Worm (Caenorhabditis elegans) whole organism, early embryonic: Measurements from ENCODE around the gene Y54G9A.9.

Experiments used
- B0310.2 ChIP-seq: sonication (generic microtip); optimal IDR thresholded peaks from 2 replicates; lab custom pipeline; 2016; ENCODE audit warnings: mild to moderate bottlenecking, missing genetic modification characterization, missing compliant biosample characterization
- F13C5.2 ChIP-seq: sonication (generic microtip); optimal IDR thresholded peaks from 2 replicates; lab custom pipeline; 2017; ENCODE audit warnings: mild to moderate bottlenecking, missing genetic modification characterization, inconsistent platforms, missing compliant biosample characterization
- aly-1 ChIP-seq: sonication (generic microtip); optimal IDR thresholded peaks from 2 replicates; lab custom pipeline; 2016; ENCODE audit warnings: missing genetic modification characterization, missing compliant biosample characterization
- ama-1 ChIP-seq: fragments of 150-350 bp; optimal IDR thresholded peaks from 2 replicates; lab custom pipeline; 2014
- ceh-13 ChIP-seq: fragments of 200-800 bp; sonication (Bioruptor generic); optimal IDR thresholded peaks from 2 replicates; lab custom pipeline; 2018; ENCODE audit warnings: mild to moderate bottlenecking, missing genetic modification characterization, missing compliant biosample characterization
- ceh-36 ChIP-seq: sonication (generic microtip); optimal IDR thresholded peaks from 2 replicates; lab custom pipeline; 2016; ENCODE audit warnings: missing genetic modification characterization, inconsistent platforms, missing compliant biosample characterization
- ets-7 ChIP-seq: sonication (generic microtip); optimal IDR thresholded peaks from 2 replicates; lab custom pipeline; 2016; ENCODE audit warnings: missing genotype, missing genetic modification characterization, missing compliant biosample characterization
- flt-1 ChIP-seq: fragments of 200-800 bp; sonication (Bioruptor generic); IDR thresholded peaks from 2 replicates; pipeline ENCODE4 v1.3.6; 2022; ENCODE audit warnings: missing genetic modification characterization, missing compliant biosample characterization
- hmbx-1 ChIP-seq: sonication (generic microtip); optimal IDR thresholded peaks from 2 replicates; lab custom pipeline; 2016; ENCODE audit warnings: mild to moderate bottlenecking, missing genetic modification characterization, missing compliant biosample characterization
- hmg-4 ChIP-seq: fragments of 200-800 bp; sonication (Bioruptor generic); optimal IDR thresholded peaks from 2 replicates; lab custom pipeline; 2018; ENCODE audit warnings: mild to moderate bottlenecking, missing genetic modification characterization, missing compliant biosample characterization
- hnd-1 ChIP-seq: sonication (generic microtip); optimal IDR thresholded peaks from 2 replicates; lab custom pipeline; 2016; ENCODE audit warnings: missing genetic modification characterization, missing compliant biosample characterization
- pes-1 ChIP-seq: fragments of 200-800 bp; sonication (Bioruptor generic); IDR thresholded peaks from 2 replicates; pipeline ENCODE4 v1.3.6; 2022; ENCODE audit warnings: missing genetic modification reagents, missing genetic modification characterization, missing compliant biosample characterization
- scrt-1 ChIP-seq: fragments of 200-800 bp; sonication (Bioruptor generic); IDR thresholded peaks from 2 replicates; pipeline ENCODE4 v1.3.6; 2022; ENCODE audit warnings: missing genetic modification characterization, missing compliant biosample characterization
- sea-1 ChIP-seq: fragments of 200-800 bp; sonication (Bioruptor generic); conservative IDR thresholded peaks from 2 replicates; pipeline ENCODE4 v1.3.6; 2022; ENCODE audit warnings: missing genetic modification characterization, missing compliant biosample characterization
- tbx-11 ChIP-seq: fragments of 200-800 bp; sonication (Bioruptor generic); IDR thresholded peaks from 2 replicates; pipeline ENCODE4 v1.3.6; 2022; ENCODE audit warnings: missing genetic modification characterization, missing compliant biosample characterization
- tbx-37 ChIP-seq: fragments of 200-800 bp; sonication (Bioruptor generic); conservative IDR thresholded peaks from 2 replicates; pipeline ENCODE4 v1.3.6; 2022; ENCODE audit warnings: missing genetic modification reagents, missing genetic modification characterization, missing compliant biosample characterization
- tra-4 ChIP-seq: sonication (generic microtip); optimal IDR thresholded peaks from 2 replicates; lab custom pipeline; 2017; ENCODE audit warnings: missing genetic modification characterization, missing compliant biosample characterization

Y54G9A.9 gene

DNA sequence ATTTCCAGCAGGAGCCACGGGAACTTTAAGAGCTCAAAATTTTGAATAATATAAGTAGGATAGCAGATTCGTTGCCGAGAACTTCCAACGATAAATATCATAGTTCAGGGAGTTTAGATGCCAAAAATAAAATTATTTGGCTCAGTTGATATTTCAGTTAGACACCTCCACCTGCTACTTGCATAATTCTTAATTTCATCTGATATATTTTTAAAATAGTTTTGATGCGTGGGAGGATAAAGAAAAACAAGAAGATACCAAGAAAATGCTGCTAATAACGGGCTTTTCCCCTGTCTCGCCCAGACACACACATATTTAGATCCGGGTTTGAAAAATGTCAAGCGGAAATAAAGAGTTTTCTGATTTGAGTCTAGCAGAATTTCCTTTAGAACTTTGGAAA lies 8.3 kb upstream of the Y54G9A.9 start, which contains the start of gene sre-46:
Gene sre-46, minus strand, starts transcription at position 101 of the 400 bp plus-strand sequence.
- TF ChIP-seq tbx-37 (GFP tag; lab: Robert Waterston, UW) (no peak), ama-1 (lab: Kevin White, UChicago) (no peak), B0310.2 (no peak), tbx-11 (GFP tag; lab: Robert Waterston, UW) (no peak), hnd-1 (no peak), pes-1 (GFP tag; lab: Robert Waterston, UW) (no peak), ceh-36 (tag; lab: Kevin White, UChicago) (no peak), flt-1 (no peak), hmg-4 (GFP tag; lab: Kevin White, UChicago) (no peak), tra-4 (tag; lab: Kevin White, UChicago) (no peak), ceh-13 (no peak), F13C5.2 (tag; lab: Kevin White, UChicago) (no peak), sea-1 (GFP tag; lab: Robert Waterston, UW) (no peak), ets-7 (tag; lab: Kevin White, UChicago) (no peak), aly-1 (tag; lab: Kevin White, UChicago) (no peak), scrt-1 (GFP tag; lab: Robert Waterston, UW) (no peak), hmbx-1 (no peak)

DNA sequence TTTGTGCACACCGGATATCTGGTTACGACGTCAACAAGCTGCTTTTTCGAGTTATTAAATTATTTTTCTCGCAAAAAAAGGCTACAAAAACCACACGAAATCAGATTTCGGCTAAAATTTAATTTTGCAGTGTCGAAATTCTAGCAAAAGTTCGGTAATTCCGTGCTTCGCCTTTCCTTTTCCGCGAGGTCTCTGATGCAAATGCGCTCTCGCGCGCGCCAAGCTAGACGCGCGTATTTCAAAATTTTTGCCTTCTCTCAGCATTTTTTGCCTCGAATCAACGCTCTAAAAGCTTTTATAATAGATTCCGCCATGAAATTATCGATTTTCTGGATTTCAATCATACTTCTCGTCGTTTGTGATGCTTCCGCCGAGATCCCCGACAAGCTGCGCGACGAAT lies 6.8 kb upstream of the Y54G9A.9 start, which contains the start of gene Y54G9A.5:
Gene Y54G9A.5, plus strand, starts transcription at position 245 of the 400 bp plus-strand sequence.
- TF ChIP-seq hmbx-1 (no peak), tbx-37 (GFP tag; lab: Robert Waterston, UW) (no peak), ceh-13 (no peak), B0310.2 (no peak), hnd-1 (no peak), tra-4 (tag; lab: Kevin White, UChicago) (no peak), F13C5.2 (tag; lab: Kevin White, UChicago) (no peak), tbx-11 (GFP tag; lab: Robert Waterston, UW) (no peak), flt-1 (no peak), hmg-4 (GFP tag; lab: Kevin White, UChicago) (no peak), ets-7 (tag; lab: Kevin White, UChicago) (no peak), sea-1 (GFP tag; lab: Robert Waterston, UW) (no peak), scrt-1 (GFP tag; lab: Robert Waterston, UW) (no peak)

DNA sequence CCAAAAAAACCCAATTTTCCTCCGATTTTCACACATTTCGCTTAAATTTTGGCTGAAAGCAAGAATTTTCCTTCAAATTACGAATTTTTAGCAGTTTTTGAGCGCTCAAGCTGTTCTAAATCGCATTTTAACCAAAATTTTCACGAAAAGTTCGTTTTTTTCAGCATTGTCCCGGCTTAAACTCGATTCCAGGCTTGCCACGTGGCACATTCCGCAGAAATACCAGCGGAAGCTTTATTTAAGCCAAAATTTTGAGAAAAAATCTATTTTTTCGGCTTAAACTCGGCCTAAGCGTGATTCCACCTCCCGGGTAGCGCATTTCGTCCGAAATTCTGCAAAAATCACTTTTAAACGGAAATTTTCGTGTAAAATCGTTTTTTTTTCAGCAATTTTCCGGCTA lies 5.8 kb upstream of the Y54G9A.9 start:
- no peak for TF ChIP-seq ama-1 (lab: Kevin White, UChicago)
- TF ChIP-seq F13C5.2 (tag; lab: Kevin White, UChicago) = no peak
- TF ChIP-seq ets-7 (tag; lab: Kevin White, UChicago) = no peak
- no peak for TF ChIP-seq aly-1 (tag; lab: Kevin White, UChicago)
- no peak for TF ChIP-seq hnd-1
- no peak for TF ChIP-seq tbx-11 (GFP tag; lab: Robert Waterston, UW)
- no peak for TF ChIP-seq tra-4 (tag; lab: Kevin White, UChicago)
- TF ChIP-seq ceh-36 (tag; lab: Kevin White, UChicago) = no peak
- no peak for TF ChIP-seq tbx-37 (GFP tag; lab: Robert Waterston, UW)
- no peak for TF ChIP-seq sea-1 (GFP tag; lab: Robert Waterston, UW)
- TF ChIP-seq scrt-1 (GFP tag; lab: Robert Waterston, UW) = no peak

DNA sequence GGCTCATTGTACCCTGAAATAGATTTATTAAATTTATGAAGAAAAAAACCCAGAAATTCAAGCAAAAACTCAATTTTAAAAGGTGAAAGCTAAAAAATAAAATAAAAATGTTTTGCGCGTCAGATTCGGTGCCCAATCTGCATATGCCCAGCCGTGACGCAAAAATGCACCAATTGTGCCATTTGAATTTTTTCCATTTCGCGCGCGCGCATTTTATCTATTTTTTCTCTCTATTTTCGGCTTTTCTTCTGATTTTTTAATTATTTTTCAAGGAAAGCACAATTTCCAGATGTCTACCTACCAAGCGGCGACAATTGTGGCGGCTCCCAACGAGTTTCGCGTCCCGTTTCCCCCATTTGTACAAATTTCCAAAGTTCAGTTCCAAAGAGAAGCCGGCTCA lies 3.7 kb upstream of the Y54G9A.9 start, which contains the start of the genes Y54G9A.7 and bub-3:
Gene Y54G9A.7, minus strand, starts transcription at position 7 of the 400 bp plus-strand sequence.
Gene bub-3, plus strand, starts transcription at position 270 of the 400 bp plus-strand sequence.
- TF ChIP-seq pes-1 (GFP tag; lab: Robert Waterston, UW) (no peak), hmbx-1 (no peak), ets-7 (tag; lab: Kevin White, UChicago) (no peak), ceh-36 (tag; lab: Kevin White, UChicago) (no peak), ceh-13 (no peak), tra-4 (tag; lab: Kevin White, UChicago) (no peak), hmg-4 (GFP tag; lab: Kevin White, UChicago) (no peak), tbx-11 (GFP tag; lab: Robert Waterston, UW) (no peak), aly-1 (tag; lab: Kevin White, UChicago) (no peak), hnd-1 (no peak), B0310.2 (no peak), scrt-1 (GFP tag; lab: Robert Waterston, UW) (no peak), F13C5.2 (tag; lab: Kevin White, UChicago) (no peak), tbx-37 (GFP tag; lab: Robert Waterston, UW) (no peak), ama-1 (lab: Kevin White, UChicago) (no peak), flt-1 (no peak), sea-1 (GFP tag; lab: Robert Waterston, UW) (no peak)

DNA sequence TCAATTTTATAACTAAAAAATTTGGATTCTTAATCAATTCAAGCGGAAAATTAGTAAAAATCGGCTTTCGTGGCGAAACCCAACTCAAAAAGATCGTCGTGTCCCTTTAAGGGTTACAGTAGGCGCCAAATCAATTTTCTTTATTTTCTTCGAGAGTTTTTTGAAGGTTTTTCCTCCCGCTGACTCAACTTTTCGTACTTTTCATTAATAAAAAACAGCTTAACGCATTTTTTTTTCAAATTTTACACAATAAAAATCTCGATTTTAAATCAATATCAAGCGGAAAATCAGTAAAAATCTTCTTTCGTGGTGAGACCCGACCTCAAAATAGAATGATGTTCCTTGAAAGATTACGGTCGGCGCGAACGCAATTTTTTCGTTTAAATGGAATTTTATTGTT lies 2.6 kb downstream of the Y54G9A.9 start:
- no peak for TF ChIP-seq tra-4 (tag; lab: Kevin White, UChicago)
- no peak for TF ChIP-seq B0310.2
- no peak for TF ChIP-seq hmbx-1
- TF ChIP-seq pes-1 (GFP tag; lab: Robert Waterston, UW) = no peak
- TF ChIP-seq hmg-4 (GFP tag; lab: Kevin White, UChicago) = no peak
- TF ChIP-seq ceh-36 (tag; lab: Kevin White, UChicago) = no peak
- no peak for TF ChIP-seq ceh-13
- TF ChIP-seq ets-7 (tag; lab: Kevin White, UChicago) = no peak

DNA sequence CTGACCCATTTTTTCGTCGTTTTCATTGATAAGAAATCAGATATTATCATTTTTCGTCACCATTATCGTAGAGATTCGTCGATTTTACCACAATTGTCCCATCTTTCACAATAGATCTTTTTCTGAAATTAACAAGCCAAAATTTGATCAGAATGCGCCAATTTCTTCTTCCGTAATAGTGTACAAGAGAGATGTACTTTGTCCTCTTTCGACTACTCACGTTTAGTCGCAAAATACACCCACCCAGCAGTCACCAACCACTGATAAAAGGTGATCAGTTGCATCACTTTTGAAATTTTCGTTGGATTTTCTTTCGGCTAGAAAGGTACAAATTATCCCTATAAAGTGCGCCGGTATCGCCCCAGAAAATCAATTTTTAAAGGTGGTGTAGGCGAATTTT lies 3.1 kb downstream of the Y54G9A.9 start:
- TF ChIP-seq scrt-1 (GFP tag; lab: Robert Waterston, UW) (no peak), pes-1 (GFP tag; lab: Robert Waterston, UW) (no peak), hmbx-1 (no peak), ceh-36 (tag; lab: Kevin White, UChicago) (no peak), tra-4 (tag; lab: Kevin White, UChicago) (no peak), hmg-4 (GFP tag; lab: Kevin White, UChicago) (no peak), ceh-13 (no peak), aly-1 (tag; lab: Kevin White, UChicago) (no peak), ama-1 (lab: Kevin White, UChicago) (no peak), tbx-37 (GFP tag; lab: Robert Waterston, UW) (no peak), B0310.2 (no peak), sea-1 (GFP tag; lab: Robert Waterston, UW) (no peak), hnd-1 (no peak), tbx-11 (GFP tag; lab: Robert Waterston, UW) (no peak), flt-1 (no peak), F13C5.2 (tag; lab: Kevin White, UChicago) (no peak), ets-7 (tag; lab: Kevin White, UChicago) (no peak)

DNA sequence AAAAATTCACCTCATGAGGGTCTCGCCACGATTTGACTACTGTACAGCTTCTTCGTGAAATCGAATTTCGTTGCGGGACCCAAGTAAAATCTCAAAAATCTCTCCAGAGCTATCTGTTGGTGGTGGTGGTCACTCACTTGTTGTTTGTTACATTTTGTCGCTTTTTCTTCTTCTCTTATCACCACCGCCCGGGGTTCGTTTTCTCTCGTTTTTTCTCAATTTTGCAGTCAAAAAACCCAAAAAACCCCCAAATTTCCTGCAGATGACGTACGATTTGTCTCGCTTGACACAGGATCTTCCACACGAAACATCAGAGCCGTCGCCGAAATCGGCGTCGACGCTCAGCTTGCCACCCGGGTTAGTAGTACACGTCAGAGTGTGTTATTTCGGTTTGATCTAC lies 6.6 kb downstream of the Y54G9A.9 start, which contains the start of gene R06B9.5:
Gene R06B9.5, plus strand, starts transcription at position 232 of the 400 bp plus-strand sequence.
- TF ChIP-seq ets-7 (tag; lab: Kevin White, UChicago) (no peak), tra-4 (tag; lab: Kevin White, UChicago) (no peak), hmbx-1 (no peak), ceh-13 (no peak), B0310.2 (no peak), scrt-1 (GFP tag; lab: Robert Waterston, UW) (no peak), aly-1 (tag; lab: Kevin White, UChicago) (no peak), pes-1 (GFP tag; lab: Robert Waterston, UW) (no peak)
